Worm (Caenorhabditis elegans) whole organism, L1 larva: Measurements from ENCODE around the gene sre-26.
A peak's percentile ranks its signal among the peaks of the same experiment; 100 is the strongest.

Source experiments
- C04F5.9 ChIP-seq: sonication (generic microtip); optimal IDR thresholded peaks from 2 replicates; lab custom pipeline; 2016; ENCODE audit warnings: missing genetic modification characterization, missing compliant biosample characterization
- C34B4.2 ChIP-seq: sonication (generic microtip); optimal IDR thresholded peaks from 2 replicates; lab custom pipeline; 2017; ENCODE audit warnings: mild to moderate bottlenecking, missing genetic modification characterization, missing compliant biosample characterization
- F16B12.6 ChIP-seq: fragments of 150-350 bp; optimal IDR thresholded peaks from 2 replicates; lab custom pipeline; 2014; ENCODE audit warnings: missing biosample characterization, missing genetic modification characterization
- Y116A8C.19 ChIP-seq: sonication (generic microtip); optimal IDR thresholded peaks from 2 replicates; lab custom pipeline; 2016; ENCODE audit warnings: missing compliant biosample characterization, missing genetic modification characterization, borderline replicate concordance
- alr-1 ChIP-seq: fragments of 200-800 bp; sonication (Bioruptor generic); optimal IDR thresholded peaks from 2 replicates; lab custom pipeline; 2018; ENCODE audit warnings: borderline replicate concordance, mild to moderate bottlenecking, missing genetic modification characterization, missing compliant biosample characterization
- aly-2 ChIP-seq: fragments of 150-350 bp; optimal IDR thresholded peaks from 2 replicates; lab custom pipeline; 2014; ENCODE audit warnings: missing biosample characterization, missing genetic modification characterization
- blmp-1 ChIP-seq: fragments of 150-350 bp; optimal IDR thresholded peaks from 2 replicates; lab custom pipeline; 2014; ENCODE audit warnings: missing biosample characterization, missing genetic modification characterization
- ceh-8 ChIP-seq: fragments of 200-800 bp; sonication (Bioruptor generic); optimal IDR thresholded peaks from 2 replicates; lab custom pipeline; 2018; ENCODE audit warnings: mild to moderate bottlenecking, missing genetic modification characterization, moderate library complexity, missing compliant biosample characterization
- ceh-88 ChIP-seq: fragments of 200-800 bp; sonication (Bioruptor generic); IDR thresholded peaks from 2 replicates; pipeline ENCODE4 v1.3.6; 2022; ENCODE audit warnings: missing genetic modification characterization, missing compliant biosample characterization
- ceh-90 ChIP-seq: sonication (generic microtip); optimal IDR thresholded peaks from 2 replicates; lab custom pipeline; 2016; ENCODE audit warnings: missing genetic modification characterization, missing compliant biosample characterization
- dpl-1 ChIP-seq, 3 experiments: fragments of 150-350 bp in 2 of 3; sonication (generic microtip) in 1 of 3; optimal IDR thresholded peaks; 2 replicates each; lab custom pipeline; 2014 to 2017; ENCODE audit warnings: missing biosample characterization in 3 of 3, missing genetic modification characterization in 3 of 3, missing genetic modification reagents in 3 of 3
- dsc-1 ChIP-seq: sonication (generic microtip); optimal IDR thresholded peaks from 2 replicates; lab custom pipeline; 2016; ENCODE audit warnings: mild to moderate bottlenecking, missing genetic modification characterization, missing compliant biosample characterization
- efl-1 ChIP-seq, 4 experiments: fragments of 150-350 bp; optimal IDR thresholded peaks in 3 of 4; peaks in 1 of 4; 1 replicate in 1 of 4; 2 replicates in 3 of 4; lab custom pipeline; 2014; ENCODE audit warnings: missing biosample characterization in 2 of 4, missing genetic modification characterization in 2 of 4, missing genetic modification reagents in 2 of 4
- egl-27 ChIP-seq, 2 experiments: fragments of 150-350 bp in 1 of 2; sonication (generic microtip); optimal IDR thresholded peaks; 3 replicates each; lab custom pipeline; 2017 to 2018; ENCODE audit warnings: missing biosample characterization in 2 of 2, missing genetic modification characterization in 2 of 2, missing genetic modification reagents in 2 of 2
- fkh-8 ChIP-seq: sonication (generic microtip); optimal IDR thresholded peaks from 2 replicates; lab custom pipeline; 2016; ENCODE audit warnings: mild to moderate bottlenecking, missing genetic modification characterization, missing compliant biosample characterization
- hlh-17 ChIP-seq: fragments of 200-800 bp; sonication (Bioruptor generic); optimal IDR thresholded peaks from 2 replicates; lab custom pipeline; 2018; ENCODE audit warnings: missing genetic modification characterization, mild to moderate bottlenecking, missing compliant biosample characterization, moderate library complexity, borderline replicate concordance
- hlh-4 ChIP-seq: sonication (generic microtip); optimal IDR thresholded peaks from 2 replicates; lab custom pipeline; 2016; ENCODE audit warnings: mild to moderate bottlenecking, missing genetic modification characterization, missing compliant biosample characterization
- isw-1 ChIP-seq: fragments of 200-800 bp; sonication (Bioruptor generic); IDR thresholded peaks from 2 replicates; pipeline ENCODE4 v1.3.6; 2022; ENCODE audit warnings: missing genetic modification characterization, missing compliant biosample characterization
- jun-1 ChIP-seq: fragments of 150-350 bp; optimal IDR thresholded peaks from 2 replicates; lab custom pipeline; 2014; ENCODE audit warnings: missing biosample characterization, missing genetic modification reagents, missing genetic modification characterization
- lin-13 ChIP-seq: fragments of 150-350 bp; optimal IDR thresholded peaks from 2 replicates; lab custom pipeline; 2014; ENCODE audit warnings: missing biosample characterization, missing genetic modification reagents, missing genetic modification characterization
- lin-14 ChIP-seq: fragments of 200-800 bp; sonication (Bioruptor generic); optimal IDR thresholded peaks from 2 replicates; lab custom pipeline; 2018; ENCODE audit warnings: mild to moderate bottlenecking, missing genetic modification characterization, moderate library complexity, missing compliant biosample characterization
- lin-15B ChIP-seq: fragments of 150-350 bp; sonication (generic microtip); optimal IDR thresholded peaks from 3 replicates; lab custom pipeline; 2014; ENCODE audit warnings: missing biosample characterization, missing genetic modification characterization
- lin-35 ChIP-seq, 2 experiments: fragments of 150-350 bp; optimal IDR thresholded peaks; 2 replicates each; lab custom pipeline; 2014; ENCODE audit warnings: missing biosample characterization in 2 of 2, missing genetic modification characterization in 2 of 2, missing genetic modification reagents in 2 of 2
- lir-3 ChIP-seq: sonication (generic microtip); optimal IDR thresholded peaks from 2 replicates; lab custom pipeline; 2016; ENCODE audit warnings: mild to moderate bottlenecking, missing genetic modification characterization, moderate library complexity, missing compliant biosample characterization; ENCODE audit not compliant: poor library complexity
- mef-2 ChIP-seq: fragments of 150-350 bp; optimal IDR thresholded peaks from 2 replicates; lab custom pipeline; 2014; ENCODE audit warnings: missing biosample characterization, missing genetic modification characterization
- nhr-11 ChIP-seq: fragments of 150-350 bp; optimal IDR thresholded peaks from 2 replicates; lab custom pipeline; 2014; ENCODE audit warnings: missing biosample characterization, missing genetic modification characterization
- nhr-19 ChIP-seq: fragments of 200-800 bp; sonication (Bioruptor generic); conservative IDR thresholded peaks from 2 replicates; pipeline ENCODE4 v1.3.6; 2022; ENCODE audit warnings: missing genetic modification characterization, missing compliant biosample characterization
- nhr-47 ChIP-seq: sonication (generic microtip); optimal IDR thresholded peaks from 2 replicates; lab custom pipeline; 2016; ENCODE audit warnings: mild to moderate bottlenecking, missing genetic modification characterization, moderate library complexity, missing compliant biosample characterization
- nhr-84 ChIP-seq: sonication (generic microtip); optimal IDR thresholded peaks from 2 replicates; lab custom pipeline; 2017; ENCODE audit warnings: missing biosample characterization, missing genetic modification characterization
- nhr-90 ChIP-seq: sonication (generic microtip); optimal IDR thresholded peaks from 2 replicates; lab custom pipeline; 2016; ENCODE audit warnings: mild to moderate bottlenecking, missing genetic modification characterization, missing compliant biosample characterization; ENCODE audit not compliant: poor library complexity
- pag-3 ChIP-seq: sonication (generic microtip); optimal IDR thresholded peaks from 2 replicates; lab custom pipeline; 2017; ENCODE audit warnings: missing genetic modification characterization, mild to moderate bottlenecking, missing compliant biosample characterization, antibody characterized with exemption, borderline replicate concordance; ENCODE audit not compliant: insufficient read depth
- pqm-1 ChIP-seq: sonication (generic microtip); optimal IDR thresholded peaks from 3 replicates; lab custom pipeline; 2017; ENCODE audit warnings: missing biosample characterization, missing genetic modification characterization
- rnt-1 ChIP-seq: sonication (generic microtip); optimal IDR thresholded peaks from 2 replicates; lab custom pipeline; 2016; ENCODE audit warnings: mild to moderate bottlenecking, missing genetic modification characterization, moderate library complexity, missing compliant biosample characterization
- snpc-4 ChIP-seq: fragments of 150-350 bp; optimal IDR thresholded peaks from 2 replicates; lab custom pipeline; 2014; ENCODE audit warnings: missing biosample characterization, missing genetic modification characterization
- snu-23 ChIP-seq: sonication (generic microtip); optimal IDR thresholded peaks from 2 replicates; lab custom pipeline; 2016; ENCODE audit warnings: missing genetic modification characterization, missing compliant biosample characterization
- sox-4 ChIP-seq: sonication (generic microtip); optimal IDR thresholded peaks from 2 replicates; lab custom pipeline; 2016; ENCODE audit warnings: missing genetic modification characterization, missing compliant biosample characterization
- sptf-1 ChIP-seq: fragments of 150-350 bp; optimal IDR thresholded peaks from 2 replicates; lab custom pipeline; 2014; ENCODE audit warnings: missing biosample characterization, missing genetic modification characterization
- sup-37 ChIP-seq: fragments of 200-800 bp; sonication (Bioruptor generic); optimal IDR thresholded peaks from 2 replicates; lab custom pipeline; 2018; ENCODE audit warnings: mild to moderate bottlenecking, missing genetic modification characterization, missing compliant biosample characterization
- unc-130 ChIP-seq: fragments of 150-350 bp; optimal IDR thresholded peaks from 2 replicates; lab custom pipeline; 2017; ENCODE audit warnings: missing biosample characterization, missing genetic modification characterization, inconsistent platforms
- unc-62 ChIP-seq: fragments of 150-350 bp; optimal IDR thresholded peaks from 2 replicates; lab custom pipeline; 2014; ENCODE audit warnings: missing biosample characterization, missing genetic modification reagents, missing genetic modification characterization
- unc-98 ChIP-seq: fragments of 200-800 bp; sonication (Bioruptor generic); IDR thresholded peaks from 2 replicates; pipeline ENCODE4 v1.3.6; 2022; ENCODE audit warnings: missing genetic modification characterization, missing compliant biosample characterization
- vab-15 ChIP-seq: sonication (generic microtip); optimal IDR thresholded peaks from 2 replicates; lab custom pipeline; 2017; ENCODE audit warnings: missing genotype, mild to moderate bottlenecking, missing genetic modification characterization, missing compliant biosample characterization
- xbp-1 ChIP-seq: sonication (generic microtip); optimal IDR thresholded peaks from 2 replicates; lab custom pipeline; 2016; ENCODE audit warnings: missing genetic modification characterization, missing compliant biosample characterization
- zip-4 ChIP-seq: fragments of 200-800 bp; sonication (Bioruptor generic); optimal IDR thresholded peaks from 2 replicates; lab custom pipeline; 2018; ENCODE audit warnings: mild to moderate bottlenecking, missing genetic modification characterization, moderate library complexity, missing compliant biosample characterization
- ztf-11 ChIP-seq, 2 experiments: sonication (generic microtip); optimal IDR thresholded peaks; 2 replicates each; lab custom pipeline; 2016 to 2017; ENCODE audit warnings: missing genetic modification characterization in 2 of 2, missing biosample characterization in 1 of 2, missing compliant biosample characterization in 1 of 2

The sre-26 gene

DNA sequence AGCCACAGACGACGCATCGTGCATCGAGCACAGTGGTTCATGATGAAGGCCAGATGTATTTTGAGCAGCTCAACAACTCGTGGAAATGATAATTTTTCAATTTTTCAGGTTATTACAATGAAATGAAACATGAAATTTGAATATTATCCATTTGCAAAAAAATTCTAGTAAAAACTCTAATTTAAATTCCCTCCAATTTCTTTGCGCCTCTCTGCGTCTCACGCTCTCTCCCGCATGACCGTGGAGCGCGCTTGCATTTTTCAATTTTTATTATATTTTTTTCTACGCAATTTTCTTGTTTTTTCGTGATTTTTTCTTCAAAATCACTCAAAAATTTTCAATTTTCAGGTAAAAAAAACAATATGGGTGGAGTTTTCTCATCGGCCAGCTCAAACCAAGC is 39.0 kb upstream of the sre-26 start, which contains the start of gene tag-281 (continued):
- TF ChIP-seq lin-35 (GFP tag; optimal IDR thresholded peaks at IDR 0.05; lab: Kevin White, UChicago) (peak; percentile 99), lin-13 (GFP tag; lab: Kevin White, UChicago) (peak; percentile 86), snpc-4 (peak; percentile 85), unc-98 (GFP tag; lab: Robert Waterston, UW) (peak; percentile 36; the same call in 1 of the 2 replicates), unc-130 (tag; lab: Kevin White, UChicago) (peak; percentile 70), nhr-90 (tag; lab: Kevin White, UChicago) (peak; percentile 90), ztf-11 (tag; optimal IDR thresholded peaks at IDR 0.05; lab: Kevin White, UChicago) (peak in 1 of 2 experiments; percentile 28), fkh-8 (peak; percentile 87), aly-2 (peak; percentile 56), lir-3 (tag; lab: Kevin White, UChicago) (peak; percentile 57), mef-2 (tag; lab: Kevin White, UChicago) (no peak), nhr-11 (peak; percentile 71), xbp-1 (tag; lab: Kevin White, UChicago) (peak; percentile 87), alr-1 (tag; lab: Kevin White, UChicago) (no peak), nhr-19 (peak; percentile 89), C34B4.2 (no peak), hlh-4 (no peak), sox-4 (peak; percentile 45), jun-1 (tag; lab: Kevin White, UChicago) (peak; percentile 86), dpl-1 (GFP tag; optimal IDR thresholded peaks at IDR 0.05; lab: Kevin White, UChicago) (peak; percentile 98 to 99 (median 98)), nhr-47 (tag; lab: Kevin White, UChicago) (peak; percentile 93), Y116A8C.19 (no peak), snu-23 (GFP tag; lab: Kevin White, UChicago) (peak; percentile 91), sup-37 (GFP tag; lab: Kevin White, UChicago) (peak; percentile 47), unc-62 (GFP tag; lab: Kevin White, UChicago) (no peak), vab-15 (tag; lab: Kevin White, UChicago) (peak; percentile 53), pag-3 (tag; lab: Kevin White, UChicago) (peak; percentile 3), lin-14 (peak; percentile 89), lin-15B (peak; percentile 88), pqm-1 (no peak), hlh-17 (GFP tag; lab: Kevin White, UChicago) (no peak), isw-1 (GFP tag; lab: Robert Waterston, UW) (peak; percentile 87), zip-4 (GFP tag; lab: Kevin White, UChicago) (peak; percentile 42), C04F5.9 (peak; percentile 67), ceh-90 (tag; lab: Kevin White, UChicago) (peak; percentile 20), efl-1 (optimal IDR thresholded peaks at IDR 0.05; lab: Kevin White, UChicago) (peak; percentile 97 to 99), efl-1 (GFP tag; optimal IDR thresholded peaks at IDR 0.05 in 1 of 2; lab: Kevin White, UChicago) (peak; percentile 98 to 100), blmp-1 (tag; lab: Kevin White, UChicago) (peak; percentile 65), ceh-8 (GFP tag; lab: Kevin White, UChicago) (peak; percentile 62), F16B12.6 (tag; lab: Kevin White, UChicago) (peak; percentile 72), rnt-1 (tag; lab: Kevin White, UChicago) (peak; percentile 91)

DNA sequence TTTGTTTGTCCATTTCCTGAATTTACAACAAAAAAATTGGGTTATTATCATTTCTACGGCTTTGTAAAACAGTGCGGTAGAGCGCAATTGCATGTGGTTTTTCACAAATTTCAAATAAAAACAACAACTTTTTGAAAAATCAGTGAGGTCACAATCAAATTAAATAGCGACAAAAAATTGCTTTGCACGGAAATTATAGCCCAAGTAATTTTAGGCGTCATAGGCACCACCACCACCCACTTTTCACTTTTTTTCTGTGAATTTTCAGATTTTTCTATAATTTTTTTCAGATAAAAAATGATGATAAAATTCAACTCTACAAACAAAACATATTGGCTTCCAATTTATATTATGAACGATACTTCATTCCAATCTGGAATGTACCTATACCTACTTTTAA is 36.9 kb upstream of the sre-26 start, which contains the start of gene sre-38:
Gene sre-38 (plus strand): TSS at position 301 of the 400 bp plus-strand sequence.
- TF ChIP-seq ceh-90 (tag; lab: Kevin White, UChicago) = no peak
- no peak for TF ChIP-seq dsc-1 (tag; lab: Kevin White, UChicago)
- TF ChIP-seq lin-15B = no peak
- no peak for TF ChIP-seq aly-2
- TF ChIP-seq egl-27 (tag; optimal IDR thresholded peaks at IDR 0.05; lab: Kevin White, UChicago) = no peak
- no peak for TF ChIP-seq sptf-1 (tag; lab: Kevin White, UChicago)
- TF ChIP-seq snpc-4 = no peak
- TF ChIP-seq nhr-84 (tag; lab: Kevin White, UChicago) = no peak
- TF ChIP-seq ceh-88 (GFP tag; lab: Robert Waterston, UW) = no peak
- TF ChIP-seq, all 84 proteins: peak for 0
